Worm (Caenorhabditis elegans): ENCODE measurements around the gene C05E4.15.

C05E4.15 gene

ce11 chrV:772210-772609 lies 11.1 kb upstream of the C05E4.15 start:
- no peak for TF ChIP-seq nhr-232 (tag; optimal IDR thresholded peaks at IDR 0.05)
- TF ChIP-seq fax-1 (tag; optimal IDR thresholded peaks at IDR 0.05): no peak
- TF ChIP-seq ceh-19 (GFP tag; optimal IDR thresholded peaks at IDR 0.05): no peak
- no peak for TF ChIP-seq C38D4.7 (GFP tag; optimal IDR thresholded peaks at IDR 0.05)
- no peak for TF ChIP-seq ceh-9 (tag; optimal IDR thresholded peaks at IDR 0.05)
- TF ChIP-seq syd-9 (tag; optimal IDR thresholded peaks at IDR 0.05): no peak
- TF ChIP-seq npax-4 (tag; optimal IDR thresholded peaks at IDR 0.05): no peak
- no peak for TF ChIP-seq che-1 (tag; optimal IDR thresholded peaks at IDR 0.05)
- no peak for TF ChIP-seq hlh-15 (tag; optimal IDR thresholded peaks at IDR 0.05)
- no peak for TF ChIP-seq unc-42 (tag; optimal IDR thresholded peaks at IDR 0.05)
- no peak for TF ChIP-seq sox-4 (tag; optimal IDR thresholded peaks at IDR 0.05)
- TF ChIP-seq hlh-6 (tag; optimal IDR thresholded peaks at IDR 0.05): no peak
- no peak for TF ChIP-seq ceh-14 (tag; optimal IDR thresholded peaks at IDR 0.05)
- no peak for TF ChIP-seq madf-2 (tag; optimal IDR thresholded peaks at IDR 0.05)
- no peak for TF ChIP-seq ceh-2 (tag; optimal IDR thresholded peaks at IDR 0.05)
- no peak for TF ChIP-seq hlh-8 (tag; optimal IDR thresholded peaks at IDR 0.05)
- TF ChIP-seq pha-4 (tag; optimal IDR thresholded peaks at IDR 0.05): no peak
- TF ChIP-seq elt-4 (tag; optimal IDR thresholded peaks at IDR 0.05): no peak
- no peak for TF ChIP-seq Y22D7AL.16 (tag; optimal IDR thresholded peaks at IDR 0.05)

ce11 chrV:764732-765131 lies 3.6 kb upstream of the C05E4.15 start, which contains the start of gene str-238:
str-238 (plus strand) TSS chrV:765032.
- TF ChIP-seq hlh-30 (tag; optimal IDR thresholded peaks at IDR 0.05; ENCODE audit: insufficient read depth): peak; percentile 22
- no peak for TF ChIP-seq hlh-6 (tag; optimal IDR thresholded peaks at IDR 0.05)

ce11 chrV:762340-762739 lies 1.2 kb upstream of the C05E4.15 start, which contains the start of gene srp-2:
srp-2 (plus strand) TSS chrV:762640.
- TF ChIP-seq nfya-1 (tag; optimal IDR thresholded peaks at IDR 0.05) (no peak), npax-4 (tag; optimal IDR thresholded peaks at IDR 0.05) (no peak), hlh-30 (tag; optimal IDR thresholded peaks at IDR 0.05; ENCODE audit: insufficient read depth) (no peak), ceh-24 (tag; optimal IDR thresholded peaks at IDR 0.05) (no peak), unc-55 (GFP tag; optimal IDR thresholded peaks at IDR 0.05) (no peak), pros-1 (tag; optimal IDR thresholded peaks at IDR 0.05) (no peak), unc-42 (tag; optimal IDR thresholded peaks at IDR 0.05) (no peak), ceh-6 (GFP tag; optimal IDR thresholded peaks at IDR 0.05) (no peak), lin-11 (tag; optimal IDR thresholded peaks at IDR 0.05) (no peak), sox-2 (GFP tag; IDR thresholded peaks at IDR 0.05) (no peak), ceh-34 (tag; optimal IDR thresholded peaks at IDR 0.05) (no peak), fkh-10 (GFP tag; optimal IDR thresholded peaks at IDR 0.05) (no peak)

ce11 chrV:761882-762281 lies 747 bp upstream of the C05E4.15 start, which contains the start of gene C05E4.12:
C05E4.12 (minus strand) TSS chrV:761982.
- TF ChIP-seq ceh-48 (tag; optimal IDR thresholded peaks at IDR 0.05) (no peak), sdc-2 (tag; optimal IDR thresholded peaks at IDR 0.05) (no peak), unc-3 (GFP tag; conservative IDR thresholded peaks at IDR 0.05) (no peak), unc-3 (tag; optimal IDR thresholded peaks at IDR 0.05) (no peak), sox-4 (tag; optimal IDR thresholded peaks at IDR 0.05) (no peak), ceh-2 (tag; optimal IDR thresholded peaks at IDR 0.05) (no peak), pros-1 (tag; optimal IDR thresholded peaks at IDR 0.05) (no peak)

ce11 chrV:756169-756568 lies 5.0 kb downstream of the C05E4.15 start, which contains the start of gene str-20:
str-20 (plus strand) TSS chrV:756469.
- TF ChIP-seq pqm-1 (tag; optimal IDR thresholded peaks at IDR 0.05) (no peak), syd-9 (tag; optimal IDR thresholded peaks at IDR 0.05) (no peak), lin-11 (tag; optimal IDR thresholded peaks at IDR 0.05) (no peak), fkh-6 (tag; optimal IDR thresholded peaks at IDR 0.05) (no peak), pag-3 (tag; optimal IDR thresholded peaks at IDR 0.05; ENCODE audit: borderline replicate concordance) (no peak), ttx-3 (tag; optimal IDR thresholded peaks at IDR 0.05) (no peak), che-1 (tag; optimal IDR thresholded peaks at IDR 0.05) (no peak), mec-3 (tag; optimal IDR thresholded peaks at IDR 0.05; ENCODE audit: borderline replicate concordance) (no peak), elt-4 (tag; optimal IDR thresholded peaks at IDR 0.05) (no peak), ets-4 (tag; optimal IDR thresholded peaks at IDR 0.05) (no peak), pax-1 (tag; optimal IDR thresholded peaks at IDR 0.05) (no peak)

All from whole organism, late embryonic.